Worm (Caenorhabditis elegans): ENCODE measurements around the gene irld-7.

irld-7 gene

ce11 chrIV:6590029-6590428 lies at the start of gene irld-7, which contains the start of gene lec-11:
TSS of gene irld-7 (plus strand) at chrIV:6590360.
TSS of gene lec-11 (minus strand) at chrIV:6590154.
- TF ChIP-seq fkh-10 (GFP tag; optimal IDR thresholded peaks at IDR 0.05) (no peak), lsy-12 (tag; optimal IDR thresholded peaks at IDR 0.05) (no peak), ceh-82 (tag; optimal IDR thresholded peaks at IDR 0.05) (no peak), ceh-9 (tag; optimal IDR thresholded peaks at IDR 0.05) (no peak), pqm-1 (tag; optimal IDR thresholded peaks at IDR 0.05) (peak; percentile 69), tbx-2 (tag; optimal IDR thresholded peaks at IDR 0.05) (no peak), elt-3 (tag; optimal IDR thresholded peaks at IDR 0.05) (no peak), nhr-67 (tag; optimal IDR thresholded peaks at IDR 0.05) (no peak), elt-2 (tag; optimal IDR thresholded peaks at IDR 0.05) (peak; percentile 72), ama-1 (optimal IDR thresholded peaks at IDR 0.05) (no peak), eor-1 (tag; optimal IDR thresholded peaks at IDR 0.05) (no peak), nhr-11 (tag; optimal IDR thresholded peaks at IDR 0.05) (no peak)

ce11 chrIV:6541435-6541834 lies 48.7 kb upstream of the irld-7 start, which contains the start of gene C01G5.25:
TSS of gene C01G5.25 (plus strand) at chrIV:6541684.
- TF ChIP-seq aly-2 (tag; optimal IDR thresholded peaks at IDR 0.05) (no peak), nhr-25 (tag; optimal IDR thresholded peaks at IDR 0.05) (no peak), lin-39 (tag; optimal IDR thresholded peaks at IDR 0.05) (peak; percentile 51)

ce11 chrIV:6542962-6543361 lies 47.2 kb upstream of the irld-7 start:
- TF ChIP-seq nhr-76 (tag; optimal IDR thresholded peaks at IDR 0.05) (no peak), ceh-16 (tag; optimal IDR thresholded peaks at IDR 0.05) (no peak), elt-1 (tag; optimal IDR thresholded peaks at IDR 0.05) (no peak), aly-2 (tag; optimal IDR thresholded peaks at IDR 0.05) (no peak), fkh-10 (GFP tag; optimal IDR thresholded peaks at IDR 0.05) (no peak), ztf-11 (tag; optimal IDR thresholded peaks at IDR 0.05) (no peak), jun-1 (tag; optimal IDR thresholded peaks at IDR 0.05) (no peak), nhr-12 (tag; optimal IDR thresholded peaks at IDR 0.05) (no peak), lsy-12 (tag; optimal IDR thresholded peaks at IDR 0.05) (no peak), R02D3.7 (tag; optimal IDR thresholded peaks at IDR 0.05) (no peak), ZK546.5 (tag; optimal IDR thresholded peaks at IDR 0.05) (no peak), ceh-82 (tag; optimal IDR thresholded peaks at IDR 0.05) (no peak), egl-27 (tag; optimal IDR thresholded peaks at IDR 0.05) (no peak), snpc-4 (tag; optimal IDR thresholded peaks at IDR 0.05) (no peak), nhr-11 (tag; optimal IDR thresholded peaks at IDR 0.05) (no peak), pha-4 (tag; optimal IDR thresholded peaks at IDR 0.05) (no peak), eor-1 (tag; optimal IDR thresholded peaks at IDR 0.05) (no peak), zag-1 (tag; optimal IDR thresholded peaks at IDR 0.05) (no peak), elt-3 (tag; optimal IDR thresholded peaks at IDR 0.05) (no peak)

DNA sequence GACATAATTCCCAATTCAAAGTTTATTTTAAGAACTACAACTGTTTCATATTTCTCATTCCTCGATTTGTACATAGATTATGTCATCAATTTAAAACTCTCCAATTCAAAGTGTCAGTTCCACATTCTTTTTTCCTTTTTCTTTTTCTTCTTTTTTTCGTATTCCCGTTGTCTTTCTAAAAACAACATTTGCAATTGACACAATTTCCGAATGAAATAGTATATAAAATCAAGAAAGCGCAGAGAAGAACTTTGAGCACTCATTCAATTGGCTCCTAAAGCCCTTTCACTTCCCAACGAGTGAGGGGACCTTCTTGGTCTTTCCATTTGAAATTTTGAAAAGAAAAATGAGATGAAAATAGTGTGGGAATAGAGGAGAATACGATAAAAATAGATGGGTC lies 42.8 kb upstream of the irld-7 start:
- TF ChIP-seq ceh-9 (tag; optimal IDR thresholded peaks at IDR 0.05) (no peak), nhr-77 (tag; optimal IDR thresholded peaks at IDR 0.05) (no peak), fkh-10 (GFP tag; optimal IDR thresholded peaks at IDR 0.05) (no peak), nhr-67 (tag; optimal IDR thresholded peaks at IDR 0.05) (no peak), sea-2 (GFP tag; optimal IDR thresholded peaks at IDR 0.05) (no peak), pqm-1 (tag; optimal IDR thresholded peaks at IDR 0.05) (no peak), jun-1 (tag; optimal IDR thresholded peaks at IDR 0.05) (no peak), fkh-2 (tag; optimal IDR thresholded peaks at IDR 0.05) (no peak), nhr-25 (tag; optimal IDR thresholded peaks at IDR 0.05) (no peak), unc-62 (GFP tag; optimal IDR thresholded peaks at IDR 0.05) (no peak), snpc-4 (tag; optimal IDR thresholded peaks at IDR 0.05) (no peak), ztf-4 (tag; optimal IDR thresholded peaks at IDR 0.05) (no peak), aly-2 (tag; optimal IDR thresholded peaks at IDR 0.05) (no peak), ztf-11 (tag; optimal IDR thresholded peaks at IDR 0.05) (no peak), nhr-43 (tag; optimal IDR thresholded peaks at IDR 0.05; ENCODE audit: poor library complexity, severe bottlenecking) (no peak), ceh-82 (tag; optimal IDR thresholded peaks at IDR 0.05) (no peak), ceh-28 (tag; optimal IDR thresholded peaks at IDR 0.05) (no peak), nfya-1 (tag; optimal IDR thresholded peaks at IDR 0.05; ENCODE audit: insufficient read depth) (no peak), lin-39 (tag; optimal IDR thresholded peaks at IDR 0.05) (no peak), mml-1 (tag; optimal IDR thresholded peaks at IDR 0.05) (no peak)

Measured in whole organism, L3 larva.